Worm (Caenorhabditis elegans): Measurements from ENCODE around the gene Y17D7B.4.

DNA sequence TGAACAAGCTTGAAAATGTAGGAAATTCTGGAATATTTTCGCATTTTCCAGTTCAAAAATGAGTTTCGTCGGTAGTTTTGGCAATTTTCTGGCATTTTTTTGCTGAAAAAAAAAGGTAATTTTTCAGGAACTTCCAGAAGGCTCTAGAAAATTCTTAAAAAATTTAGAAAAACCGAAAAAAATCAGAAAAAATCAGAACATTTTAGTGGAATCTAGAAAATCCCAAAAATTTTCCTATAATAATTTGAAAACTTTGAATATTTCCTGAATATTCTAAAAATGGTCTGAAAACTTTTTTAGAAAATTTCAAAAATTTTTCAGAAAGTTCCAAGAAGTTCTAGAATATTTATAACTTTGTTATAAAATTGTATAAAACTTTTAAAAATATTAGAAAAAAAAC lies 10.2 kb upstream of the Y17D7B.4 start, which contains the start of gene Y17D7B.3:
- TF ChIP-seq him-1 (tag; optimal IDR thresholded peaks at IDR 0.05) (no peak), W03F9.2 (tag; optimal IDR thresholded peaks at IDR 0.05) (no peak), dao-5 (tag; optimal IDR thresholded peaks at IDR 0.05) (no peak)

Measured in whole organism, L4/young adult.